Worm (Caenorhabditis elegans) whole organism, midembryonic: ENCODE data around the gene M03E7.1.

Source experiments
- flt-1 ChIP-seq: fragments of 200-800 bp; sonication (Bioruptor generic); IDR thresholded peaks from 2 replicates; pipeline ENCODE4 v1.3.6; 2022; ENCODE audit warnings: missing genetic modification characterization, missing compliant biosample characterization
- klf-2 ChIP-seq: fragments of 200-800 bp; sonication (Bioruptor generic); conservative IDR thresholded peaks from 2 replicates; pipeline ENCODE4 v1.3.6; 2022; ENCODE audit warnings: missing genetic modification reagents, missing genetic modification characterization, missing compliant biosample characterization
- med-1 ChIP-seq: sonication (generic microtip); optimal IDR thresholded peaks from 2 replicates; lab custom pipeline; 2017; ENCODE audit warnings: missing genetic modification characterization, mild to moderate bottlenecking, missing compliant biosample characterization, antibody characterized with exemption, missing genetic modification reagents; ENCODE audit not compliant: insufficient read depth
- ref-1 ChIP-seq: fragments of 200-800 bp; sonication (Bioruptor generic); conservative IDR thresholded peaks from 2 replicates; pipeline ENCODE4 v1.3.6; 2022; ENCODE audit warnings: missing genetic modification reagents, missing genetic modification characterization, missing compliant biosample characterization

DNA sequence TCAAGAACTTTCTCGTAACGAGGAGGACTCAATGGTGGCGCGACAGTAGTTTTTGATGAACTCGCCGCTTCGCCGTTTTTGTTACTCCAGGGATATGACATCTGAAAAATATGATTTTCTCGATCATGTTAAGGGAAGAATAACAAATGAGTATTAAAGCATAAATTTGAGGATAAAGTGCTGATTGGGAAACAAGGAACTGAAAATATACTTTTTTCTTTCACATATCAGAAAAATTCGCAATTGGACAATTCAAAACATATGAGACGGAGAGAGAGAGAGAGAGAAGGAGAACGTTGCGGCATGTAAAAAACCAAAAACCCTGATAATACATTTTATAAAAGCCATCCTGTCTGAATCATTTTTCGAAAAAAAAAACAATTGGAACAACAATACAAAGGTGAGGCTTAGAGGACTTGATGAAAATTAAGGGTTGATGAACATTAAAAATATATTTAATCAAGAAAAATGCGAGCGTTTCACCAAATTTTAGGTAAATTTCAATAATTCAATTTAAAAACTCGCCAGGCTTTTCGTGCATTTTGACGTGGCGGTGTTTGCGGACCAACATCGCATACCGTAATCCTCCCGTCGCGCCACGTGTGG, 39.2 kb downstream of the M03E7.1 start, which contains the start of the genes mut-14 and C14C11.2:
- TF ChIP-seq med-1 (GFP tag; lab: Kevin White, UChicago) (no peak), klf-2 (GFP tag; lab: Robert Waterston, UW) (no peak), flt-1 (GFP tag; lab: Robert Waterston, UW) (no peak), ref-1 (GFP tag; lab: Robert Waterston, UW) (no peak)
